Fruit fly (Drosophila melanogaster) whole organism, embryonic: ENCODE measurements around the gene Atx-1.

ENCODE experiments used
- B-H2 ChIP-seq: fragments of 200-800 bp; sonication (Bioruptor generic); optimal IDR thresholded peaks from 2 replicates; lab custom pipeline; 2018; ENCODE audit warnings: missing biosample characterization, mild to moderate bottlenecking, missing genetic modification characterization
- CG10366 ChIP-seq: fragments of 200-800 bp; sonication (Bioruptor generic); IDR thresholded peaks from 2 replicates; pipeline ENCODE4 v1.3.6; 2022; ENCODE audit warnings: missing biosample characterization, missing genetic modification characterization
- CG10462 ChIP-seq: fragments of 200-800 bp; sonication (Bioruptor generic); optimal IDR thresholded peaks from 2 replicates; lab custom pipeline; 2016; ENCODE audit warnings: missing biosample characterization, missing genetic modification characterization
- CG11093 ChIP-seq: fragments of 200-800 bp; sonication (Bioruptor generic); IDR thresholded peaks from 3 replicates; pipeline ENCODE4 v1.3.6; 2022; ENCODE audit warnings: missing biosample characterization, missing genetic modification characterization
- CG12219 ChIP-seq: fragments of 200-800 bp; sonication (Bioruptor generic); optimal IDR thresholded peaks from 3 replicates; lab custom pipeline; 2018; ENCODE audit warnings: missing biosample characterization, mild to moderate bottlenecking, missing genetic modification characterization
- CG12769 ChIP-seq: fragments of 200-800 bp; sonication (Bioruptor generic); optimal IDR thresholded peaks from 2 replicates; lab custom pipeline; 2019; ENCODE audit warnings: missing biosample characterization, mild to moderate bottlenecking, missing genetic modification characterization, moderate library complexity
- CG14860 ChIP-seq: fragments of 200-800 bp; sonication (Bioruptor generic); IDR thresholded peaks from 3 replicates; pipeline ENCODE4 v1.3.6; 2022; ENCODE audit warnings: missing biosample characterization, missing genetic modification characterization; ENCODE audit not compliant: partially characterized antibody
- CG15073 ChIP-seq: fragments of 200-800 bp; sonication (Bioruptor generic); optimal IDR thresholded peaks from 2 replicates; lab custom pipeline; 2016; ENCODE audit warnings: missing biosample characterization, missing genetic modification characterization
- CG1529 ChIP-seq: fragments of 200-800 bp; sonication (Bioruptor generic); optimal IDR thresholded peaks from 3 replicates; lab custom pipeline; 2018; ENCODE audit warnings: missing biosample characterization, missing genetic modification characterization
- CG17802 ChIP-seq: fragments of 200-800 bp; sonication (Bioruptor generic); optimal IDR thresholded peaks from 2 replicates; lab custom pipeline; 2018; ENCODE audit warnings: missing biosample characterization, mild to moderate bottlenecking, missing genetic modification characterization, moderate library complexity
- CG2129 ChIP-seq: fragments of 200-800 bp; sonication (Bioruptor generic); IDR thresholded peaks from 2 replicates; pipeline ENCODE4 v1.3.6; 2022; ENCODE audit warnings: missing biosample characterization, missing genetic modification characterization; ENCODE audit not compliant: partially characterized antibody
- CG33213 ChIP-seq: fragments of 200-800 bp; sonication (Bioruptor generic); optimal IDR thresholded peaks from 3 replicates; lab custom pipeline; 2016; ENCODE audit warnings: missing biosample characterization, missing genetic modification characterization
- CG4424 ChIP-seq: fragments of 200-800 bp; sonication (Bioruptor generic); optimal IDR thresholded peaks from 3 replicates; lab custom pipeline; 2016; ENCODE audit warnings: missing biosample characterization, missing genetic modification characterization
- CG4730 ChIP-seq: fragments of 200-800 bp; sonication (Bioruptor generic); IDR thresholded peaks from 2 replicates; pipeline ENCODE4 v1.3.6; 2022; ENCODE audit warnings: missing biosample characterization, missing genetic modification characterization
- CG6689 ChIP-seq: fragments of 200-800 bp; sonication (Bioruptor generic); IDR thresholded peaks from 2 replicates; pipeline ENCODE4 v1.3.6; 2022; ENCODE audit warnings: missing biosample characterization, missing genetic modification characterization
- CG8359 ChIP-seq: fragments of 200-800 bp; sonication (Bioruptor generic); optimal IDR thresholded peaks from 2 replicates; lab custom pipeline; 2017; ENCODE audit warnings: missing biosample characterization, mild to moderate bottlenecking, missing genetic modification characterization, borderline replicate concordance
- CG9876 ChIP-seq: fragments of 200-800 bp; sonication (Bioruptor generic); optimal IDR thresholded peaks from 2 replicates; lab custom pipeline; 2016; ENCODE audit warnings: missing biosample characterization, missing genetic modification characterization
- CG9932 ChIP-seq: fragments of 200-800 bp; sonication (Bioruptor generic); IDR thresholded peaks from 2 replicates; pipeline ENCODE4 v1.3.6; 2022; ENCODE audit warnings: missing biosample characterization, missing genetic modification characterization
- Dek ChIP-seq: fragments of 200-800 bp; sonication (Bioruptor generic); optimal IDR thresholded peaks from 3 replicates; lab custom pipeline; 2019; ENCODE audit warnings: missing biosample characterization, mild to moderate bottlenecking, missing genetic modification characterization, moderate library complexity
- Doc3 ChIP-seq: fragments of 200-800 bp; sonication (Bioruptor generic); IDR thresholded peaks from 3 replicates; pipeline ENCODE4 v1.3.6; 2022; ENCODE audit warnings: missing biosample characterization, missing genetic modification characterization; ENCODE audit not compliant: partially characterized antibody
- Drgx ChIP-seq: fragments of 200-800 bp; sonication (Bioruptor generic); IDR thresholded peaks from 2 replicates; pipeline ENCODE4 v1.3.6; 2022; ENCODE audit warnings: missing biosample characterization, missing genetic modification characterization
- E2f1 ChIP-seq: fragments of 200-800 bp; sonication (Bioruptor generic); IDR thresholded peaks from 2 replicates; pipeline ENCODE4 v1.3.6; 2022; ENCODE audit warnings: missing biosample characterization, missing genetic modification characterization
- Hr39 ChIP-seq: fragments of >200 bp; optimal IDR thresholded peaks from 2 replicates; lab custom pipeline; 2017
- Hr78 ChIP-seq, 2 experiments: fragments of 200-800 bp in 1 of 2; fragments of >200 bp in 1 of 2; sonication (Bioruptor generic) in 1 of 2; optimal IDR thresholded peaks; 2 replicates each; lab custom pipeline; 2017 to 2019; ENCODE audit warnings: missing biosample characterization in 2 of 2, missing genetic modification characterization in 2 of 2, mild to moderate bottlenecking in 1 of 2, moderate library complexity in 1 of 2
- Jarid2 ChIP-seq: fragments of 200-800 bp; sonication (Bioruptor generic); optimal IDR thresholded peaks from 3 replicates; lab custom pipeline; 2017; ENCODE audit warnings: mild to moderate bottlenecking, missing biosample characterization, missing genetic modification reagents, missing genetic modification characterization
- PHDP ChIP-seq: fragments of 200-800 bp; sonication (Bioruptor generic); optimal IDR thresholded peaks from 3 replicates; lab custom pipeline; 2018; ENCODE audit warnings: missing biosample characterization, mild to moderate bottlenecking, missing genetic modification characterization, moderate library complexity
- Tbp ChIP-seq: fragments of >200 bp; optimal IDR thresholded peaks from 2 replicates; lab custom pipeline; 2018; ENCODE audit warnings: missing biosample characterization, missing genetic modification characterization
- Usf ChIP-seq: fragments of 200-800 bp; sonication (Bioruptor generic); optimal IDR thresholded peaks from 2 replicates; lab custom pipeline; 2017; ENCODE audit warnings: missing genotype, missing biosample characterization, missing genetic modification characterization
- YL-1 ChIP-seq: fragments of 200-800 bp; sonication (Bioruptor generic); optimal IDR thresholded peaks from 3 replicates; lab custom pipeline; 2017; ENCODE audit warnings: missing biosample characterization, mild to moderate bottlenecking, missing genetic modification characterization
- ab ChIP-seq: fragments of 200-800 bp; sonication (Bioruptor generic); optimal IDR thresholded peaks from 2 replicates; lab custom pipeline; 2016; ENCODE audit warnings: missing biosample characterization, missing genetic modification characterization
- amos ChIP-seq: fragments of 200-800 bp; sonication (Bioruptor generic); IDR thresholded peaks from 2 replicates; pipeline ENCODE4 v1.3.6; 2022; ENCODE audit warnings: missing biosample characterization, missing genetic modification characterization; ENCODE audit not compliant: partially characterized antibody
- aop ChIP-seq: fragments of 200-800 bp; sonication (Bioruptor generic); IDR thresholded peaks from 2 replicates; pipeline ENCODE4 v1.3.6; 2022; ENCODE audit warnings: missing biosample characterization, missing genetic modification characterization
- crc ChIP-seq: fragments of 200-800 bp; sonication (Bioruptor generic); optimal IDR thresholded peaks from 2 replicates; lab custom pipeline; 2016; ENCODE audit warnings: missing biosample characterization, missing genetic modification characterization
- dati ChIP-seq: fragments of 200-800 bp; sonication (Bioruptor generic); IDR thresholded peaks from 2 replicates; pipeline ENCODE4 v1.3.6; 2022; ENCODE audit warnings: missing biosample characterization, missing genetic modification characterization
- disco-r ChIP-seq: fragments of 200-800 bp; sonication (Bioruptor generic); optimal IDR thresholded peaks from 2 replicates; lab custom pipeline; 2016; ENCODE audit warnings: missing biosample characterization, missing genetic modification characterization
- gfzf ChIP-seq: fragments of 200-800 bp; sonication (Bioruptor generic); optimal IDR thresholded peaks from 2 replicates; lab custom pipeline; 2016; ENCODE audit warnings: missing biosample characterization, mild to moderate bottlenecking, missing genetic modification characterization, moderate library complexity
- h ChIP-seq: fragments of >200 bp; optimal IDR thresholded peaks from 2 replicates; lab custom pipeline; 2017
- jumu ChIP-seq: fragments of 200-800 bp; sonication (Bioruptor generic); optimal IDR thresholded peaks from 3 replicates; lab custom pipeline; 2016; ENCODE audit warnings: missing biosample characterization, missing genetic modification characterization
- kay ChIP-seq: fragments of 200-800 bp; sonication (Bioruptor generic); optimal IDR thresholded peaks from 2 replicates; lab custom pipeline; 2016; ENCODE audit warnings: missing biosample characterization, missing genetic modification characterization
- lmd ChIP-seq: fragments of 200-800 bp; sonication (Bioruptor generic); IDR thresholded peaks from 2 replicates; pipeline ENCODE4 v1.3.6; 2022; ENCODE audit warnings: missing biosample characterization, missing genetic modification characterization
- maf-S ChIP-seq: fragments of 200-800 bp; sonication (Bioruptor generic); optimal IDR thresholded peaks from 2 replicates; lab custom pipeline; 2016; ENCODE audit warnings: missing biosample characterization, missing genetic modification characterization
- prd ChIP-seq, 3 experiments: fragments of >200 bp in 2 of 3; fragments of 200-800 bp in 1 of 3; sonication (Bioruptor generic) in 1 of 3; optimal IDR thresholded peaks in 2 of 3; IDR thresholded peaks in 1 of 3; 2 replicates in 2 of 3; 3 replicates in 1 of 3; pipeline versions ENCODE4 v1.3.6 to Lab custom; 2017 to 2022; ENCODE audit warnings: missing biosample characterization in 1 of 3, missing genetic modification characterization in 1 of 3
- pum ChIP-seq: fragments of 200-800 bp; sonication (Bioruptor generic); optimal IDR thresholded peaks from 2 replicates; lab custom pipeline; 2016; ENCODE audit warnings: missing biosample characterization, missing genetic modification characterization
- repo ChIP-seq: fragments of 200-800 bp; sonication (Bioruptor generic); optimal IDR thresholded peaks from 2 replicates; lab custom pipeline; 2016; ENCODE audit warnings: missing biosample characterization, missing genetic modification characterization
- run ChIP-seq: fragments of 200-800 bp; sonication (Bioruptor generic); optimal IDR thresholded peaks from 3 replicates; lab custom pipeline; 2018; ENCODE audit warnings: missing biosample characterization, mild to moderate bottlenecking, missing genetic modification characterization
- sr ChIP-seq: fragments of 200-800 bp; sonication (Bioruptor generic); IDR thresholded peaks from 3 replicates; pipeline ENCODE4 v1.3.6; 2022; ENCODE audit warnings: missing biosample characterization, missing genetic modification characterization
- trh ChIP-seq: fragments of 200-800 bp; sonication (Bioruptor generic); optimal IDR thresholded peaks from 2 replicates; lab custom pipeline; 2016; ENCODE audit warnings: missing biosample characterization, missing genetic modification characterization
- unc-4 ChIP-seq: fragments of 200-800 bp; sonication (Bioruptor generic); IDR thresholded peaks from 2 replicates; pipeline ENCODE4 v1.3.6; 2022; ENCODE audit warnings: missing biosample characterization, missing genetic modification characterization; ENCODE audit not compliant: partially characterized antibody
- unpg ChIP-seq: fragments of 200-800 bp; sonication (Bioruptor generic); optimal IDR thresholded peaks from 3 replicates; lab custom pipeline; 2018; ENCODE audit warnings: missing biosample characterization, mild to moderate bottlenecking, missing genetic modification characterization, moderate library complexity
- wek ChIP-seq: fragments of 200-800 bp; sonication (Bioruptor generic); optimal IDR thresholded peaks from 3 replicates; lab custom pipeline; 2018; ENCODE audit warnings: missing biosample characterization, mild to moderate bottlenecking, missing genetic modification characterization, moderate library complexity
- wor ChIP-seq: fragments of 200-800 bp; sonication (Bioruptor generic); IDR thresholded peaks from 2 replicates; pipeline ENCODE4 v1.3.6; 2022; ENCODE audit warnings: missing biosample characterization, missing genetic modification characterization
- yki ChIP-seq: fragments of >200 bp; optimal IDR thresholded peaks from 3 replicates; lab custom pipeline; 2018

The Atx-1 gene

DNA sequence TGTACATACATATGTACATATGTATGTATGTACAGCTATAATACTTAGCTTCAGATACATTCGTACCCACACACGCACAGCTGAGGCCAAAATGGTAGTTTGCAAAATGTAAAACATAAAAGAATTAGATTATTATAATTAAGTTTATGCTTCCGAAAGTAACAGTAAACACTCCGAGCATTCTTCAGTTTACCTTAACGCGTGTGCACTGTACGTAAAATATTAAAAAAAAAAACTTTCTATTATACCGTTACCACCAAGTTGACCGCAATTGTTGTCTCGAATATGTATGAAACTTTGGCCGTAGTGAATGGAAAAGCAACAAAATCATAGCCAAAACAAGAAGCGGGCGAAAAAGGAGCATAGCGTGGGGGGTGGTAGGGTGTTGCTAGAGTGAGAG is 31.6 kb downstream of the Atx-1 start (continued):
- TF ChIP-seq crc (GFP tag; lab: Kevin White, UChicago) (peak; percentile 2), disco-r (GFP tag; lab: Kevin White, UChicago) (peak; percentile 35), CG10366 (peak; percentile 79), dati (peak; percentile 51), Hr78 (GFP tag; optimal IDR thresholded peaks at IDR 0.05; lab: Kevin White, UChicago) (no peak), CG11093 (GFP tag; lab: Robert Waterston, UW) (peak; percentile 70), unpg (GFP tag; lab: Kevin White, UChicago) (peak; percentile 89), CG17802 (peak; percentile 23), lmd (peak; percentile 84), wor (GFP tag; lab: Robert Waterston, UW) (peak; percentile 59), CG9876 (GFP tag; lab: Kevin White, UChicago) (peak; percentile 26), Dek (peak; percentile 77), jumu (GFP tag; lab: Kevin White, UChicago) (peak; percentile 59), wek (GFP tag; lab: Kevin White, UChicago) (no peak), CG4424 (GFP tag; lab: Kevin White, UChicago) (peak; percentile 81), CG6689 (peak; percentile 81), CG12219 (GFP tag; lab: Kevin White, UChicago) (peak; percentile 72), sr (GFP tag; lab: Robert Waterston, UW) (peak; percentile 50; the same call in 1 of the 3 replicates), repo (GFP tag; lab: Kevin White, UChicago) (peak; percentile 43), amos (GFP tag; lab: Robert Waterston, UW) (no peak), Drgx (GFP tag; lab: Robert Waterston, UW) (peak; percentile 91), Tbp (no peak), CG2129 (no peak), maf-S (GFP tag; lab: Kevin White, UChicago) (peak; percentile 24), aop (GFP tag; lab: Robert Waterston, UW) (peak; percentile 37; the same call in 1 of the 2 replicates), prd (optimal IDR thresholded peaks at IDR 0.05; lab: Kevin White, UChicago) (no peak), prd (GFP tag; IDR thresholded peaks at IDR 0.05; lab: Robert Waterston, UW) (peak; percentile 87), CG12769 (tag; lab: Kevin White, UChicago) (peak; percentile 33), Usf (GFP tag; lab: Kevin White, UChicago) (peak; percentile 29), yki (lab: Kevin White, UChicago) (no peak), E2f1 (GFP tag; lab: Robert Waterston, UW) (peak; percentile 74), Hr39 (lab: Kevin White, UChicago) (no peak), B-H2 (GFP tag; lab: Kevin White, UChicago) (no peak), h (lab: Kevin White, UChicago) (no peak), YL-1 (GFP tag; lab: Kevin White, UChicago) (no peak), pum (GFP tag; lab: Kevin White, UChicago) (peak; percentile 49), run (tag; lab: Kevin White, UChicago) (peak; percentile 68), ab (peak; percentile 32), kay (GFP tag; lab: Kevin White, UChicago) (peak; percentile 61), unc-4 (GFP tag; lab: Robert Waterston, UW) (no peak), CG1529 (GFP tag; lab: Kevin White, UChicago) (peak; percentile 71), trh (GFP tag; lab: Kevin White, UChicago) (peak; percentile 36), Jarid2 (GFP tag; lab: Kevin White, UChicago) (peak; percentile 48), CG8359 (GFP tag; lab: Kevin White, UChicago) (peak; percentile 40), CG4730 (GFP tag; lab: Robert Waterston, UW) (peak; percentile 68), PHDP (tag; lab: Kevin White, UChicago) (peak; percentile 88), CG15073 (GFP tag; lab: Kevin White, UChicago) (peak; percentile 59), CG14860 (GFP tag; lab: Robert Waterston, UW) (no peak), Doc3 (GFP tag; lab: Robert Waterston, UW) (no peak), CG9932 (GFP tag; lab: Robert Waterston, UW) (peak; percentile 58), CG33213 (GFP tag; lab: Kevin White, UChicago) (peak; percentile 22), gfzf (GFP tag; lab: Kevin White, UChicago) (no peak), CG10462 (GFP tag; lab: Kevin White, UChicago) (no peak)
